Worm (Caenorhabditis elegans) whole organism, L1 larva: ENCODE measurements around the gene H39E23.3.
A peak's percentile ranks its signal among the peaks of the same experiment; 100 is the strongest.

Experiments used
- ama-1 ChIP-seq: fragments of 150-350 bp; optimal IDR thresholded peaks from 2 replicates; lab custom pipeline; 2014
- ceh-82 ChIP-seq, 3 experiments: fragments of 150-350 bp in 1 of 3; sonication (generic microtip) in 2 of 3; optimal IDR thresholded peaks; 2 replicates each; lab custom pipeline; 2014 to 2017; ENCODE audit warnings: missing biosample characterization in 3 of 3, missing genetic modification characterization in 3 of 3

ce11 chrV:14092403-14092802, 15.2 kb upstream of the H39E23.3 start, which contains the start of gene D1086.3:
- TF ChIP-seq ceh-82 (tag; optimal IDR thresholded peaks at IDR 0.05; lab: Kevin White, UChicago) = no peak
- TF ChIP-seq ama-1 = peak; percentile 70
